Worm (Caenorhabditis elegans) whole organism, L2 larva: ENCODE data around the gene glf-1.

Experiments used
- elt-3 ChIP-seq: sonication (generic microtip); optimal IDR thresholded peaks from 2 replicates; lab custom pipeline; 2017; ENCODE audit warnings: missing biosample characterization, missing genetic modification characterization
- lin-13 ChIP-seq: fragments of 150-350 bp; optimal IDR thresholded peaks from 2 replicates; lab custom pipeline; 2014; ENCODE audit warnings: missing biosample characterization, missing genetic modification reagents, missing genetic modification characterization
- nhr-11 ChIP-seq: fragments of 150-350 bp; optimal IDR thresholded peaks from 2 replicates; lab custom pipeline; 2014; ENCODE audit warnings: missing biosample characterization, missing genetic modification characterization
- nhr-237 ChIP-seq: fragments of 150-350 bp; optimal IDR thresholded peaks from 2 replicates; lab custom pipeline; 2014; ENCODE audit warnings: missing biosample characterization, missing genetic modification characterization
- ztf-11 ChIP-seq: sonication (generic microtip); optimal IDR thresholded peaks from 2 replicates; lab custom pipeline; 2017; ENCODE audit warnings: missing biosample characterization, missing genetic modification characterization
- ztf-4 ChIP-seq: fragments of 150-350 bp; optimal IDR thresholded peaks from 2 replicates; lab custom pipeline; 2014; ENCODE audit warnings: missing biosample characterization, missing genetic modification characterization

- TF ChIP-seq elt-3 (tag; lab: Kevin White, UChicago), result no peak
- no peak for TF ChIP-seq ztf-11
- no peak for TF ChIP-seq ztf-4 (tag; lab: Kevin White, UChicago)
- TF ChIP-seq lin-13 (GFP tag; lab: Kevin White, UChicago), result no peak
- TF ChIP-seq nhr-11 (tag; lab: Kevin White, UChicago), result no peak
- TF ChIP-seq nhr-237 (tag; lab: Kevin White, UChicago), result no peak
Measured at ce11 chrIV:5850765-5851377, 34.8 kb upstream of the glf-1 start.
